Comparison of ENCODE assay signal across 5 fruit fly cellular contexts in genomic region chr3R:30046029-30047001, dm6.
TF ChIP-seq lines count a peak whose summit lies in the region.

RpL32 (minus strand) TSS chr3R:30046161.
CG7943 (plus strand) TSS chr3R:30046470.

- TF ChIP-seq CTCF in whole organism, embryonic (GFP tag; optimal IDR thresholded peaks at IDR 0.05; lab: Kevin White, UChicago): peak; percentile 67

TF ChIP-seq in whole organism, adult, 20 proteins besides CTCF, POLR2A, EP300 and RAD21 (continues in another document):
- peak; percentile 85 for TF ChIP-seq CG14711 (tag; optimal IDR thresholded peaks at IDR 0.05; lab: Kevin White, UChicago)
- TF ChIP-seq CG1620 (GFP tag; optimal IDR thresholded peaks at IDR 0.05; lab: Kevin White, UChicago): peak; percentile 96
- TF ChIP-seq toe (GFP tag; optimal IDR thresholded peaks at IDR 0.05; lab: Kevin White, UChicago): peak; percentile 98
- TF ChIP-seq cic (GFP tag; optimal IDR thresholded peaks at IDR 0.05; lab: Kevin White, UChicago): peak; percentile 62
- peak; percentile 87 for TF ChIP-seq CG33017 (tag; optimal IDR thresholded peaks at IDR 0.05; lab: Kevin White, UChicago)
- TF ChIP-seq Crg-1 (GFP tag; optimal IDR thresholded peaks at IDR 0.05; lab: Kevin White, UChicago): peak; percentile 97
- peak; percentile 99 for TF ChIP-seq Hr96 (GFP tag; optimal IDR thresholded peaks at IDR 0.05; lab: Kevin White, UChicago)
- TF ChIP-seq CG11617 (GFP tag; optimal IDR thresholded peaks at IDR 0.05; lab: Kevin White, UChicago): peak; percentile 97
- peak; percentile 94 for TF ChIP-seq CG12768 (GFP tag; optimal IDR thresholded peaks at IDR 0.05; lab: Kevin White, UChicago)
- TF ChIP-seq bab1 (GFP tag; optimal IDR thresholded peaks at IDR 0.05; lab: Kevin White, UChicago): peak; percentile 97
- peak; percentile 94 for TF ChIP-seq CG7101 (tag; optimal IDR thresholded peaks at IDR 0.05; lab: Kevin White, UChicago)
- no peak for TF ChIP-seq CG5204 (GFP tag; optimal IDR thresholded peaks at IDR 0.05; lab: Kevin White, UChicago)
- TF ChIP-seq cnc (optimal IDR thresholded peaks at IDR 0.05; lab: Kevin White, UChicago): no peak
- TF ChIP-seq ovo (GFP tag; optimal IDR thresholded peaks at IDR 0.05; lab: Kevin White, UChicago): peak; percentile 96
- TF ChIP-seq pad (GFP tag; optimal IDR thresholded peaks at IDR 0.05; lab: Kevin White, UChicago): peak; percentile 86
- TF ChIP-seq Clk (GFP tag; optimal IDR thresholded peaks at IDR 0.05; lab: Kevin White, UChicago): peak; percentile 91
- peak; percentile 93 for TF ChIP-seq CG7045 (GFP tag; optimal IDR thresholded peaks at IDR 0.05; lab: Kevin White, UChicago)
- peak; percentile 85 for TF ChIP-seq tj (GFP tag; optimal IDR thresholded peaks at IDR 0.05; lab: Kevin White, UChicago)

TF ChIP-seq in whole organism, embryonic, 481 proteins besides CTCF, POLR2A, EP300 and RAD21 (continues in another document):
- TF ChIP-seq lilli (GFP tag; optimal IDR thresholded peaks at IDR 0.05; lab: Kevin White, UChicago) (peak; percentile 93), dan (GFP tag; IDR thresholded peaks at IDR 0.05; lab: Robert Waterston, UW) (peak; percentile 84), CG1647 (GFP tag; optimal IDR thresholded peaks at IDR 0.05; lab: Kevin White, UChicago) (peak; percentile 92), dati (GFP tag; IDR thresholded peaks at IDR 0.05; lab: Robert Waterston, UW) (peak; percentile 81), dysf (GFP tag; IDR thresholded peaks at IDR 0.05; lab: Robert Waterston, UW) (peak; percentile 96), sens-2 (GFP tag; IDR thresholded peaks at IDR 0.05; lab: Robert Waterston, UW) (peak; percentile 96), CG15073 (GFP tag; optimal IDR thresholded peaks at IDR 0.05; lab: Kevin White, UChicago) (peak; percentile 53), maf-S (GFP tag; optimal IDR thresholded peaks at IDR 0.05; lab: Kevin White, UChicago) (peak; percentile 92), CG9932 (GFP tag; IDR thresholded peaks at IDR 0.05; lab: Robert Waterston, UW) (peak; percentile 99), scrt (GFP tag; optimal IDR thresholded peaks at IDR 0.05; lab: Kevin White, UChicago) (peak; percentile 87), gsb-n (tag; optimal IDR thresholded peaks at IDR 0.05; lab: Kevin White, UChicago) (peak; percentile 76), CG7963 (GFP tag; IDR thresholded peaks at IDR 0.05; lab: Robert Waterston, UW; ENCODE audit: partially characterized antibody) (peak; percentile 100), CG14667 (GFP tag; IDR thresholded peaks at IDR 0.05; lab: Robert Waterston, UW) (peak; percentile 89), CG15479 (GFP tag; optimal IDR thresholded peaks at IDR 0.05; lab: Kevin White, UChicago) (peak; percentile 48), Awh (GFP tag; IDR thresholded peaks at IDR 0.05; lab: Robert Waterston, UW) (peak; percentile 86), BtbVII (GFP tag; optimal IDR thresholded peaks at IDR 0.05; lab: Kevin White, UChicago) (peak; percentile 92), CG4820 (GFP tag; optimal IDR thresholded peaks at IDR 0.05; lab: Kevin White, UChicago) (peak; percentile 92), CG42726 (GFP tag; IDR thresholded peaks at IDR 0.05; lab: Robert Waterston, UW; ENCODE audit: partially characterized antibody) (peak; percentile 100)

TF ChIP-seq in whole organism, prepupa, 60 proteins besides CTCF, POLR2A, EP300 and RAD21 (continues in another document):
- TF ChIP-seq CG6808 (GFP tag; optimal IDR thresholded peaks at IDR 0.05; lab: Kevin White, UChicago) (peak; percentile 80), Eip78C (GFP tag; lab: Kevin White, UChicago) (peak; percentile 97), CG32006 (GFP tag; optimal IDR thresholded peaks at IDR 0.05; lab: Kevin White, UChicago) (peak; percentile 84), Hr38 (GFP tag; optimal IDR thresholded peaks at IDR 0.05; lab: Kevin White, UChicago) (peak; percentile 63), CG11294 (GFP tag; IDR thresholded peaks at IDR 0.05; lab: Robert Waterston, UW) (peak; percentile 85), Smox (GFP tag; optimal IDR thresholded peaks at IDR 0.05; lab: Kevin White, UChicago) (peak; percentile 93), Ets96B (tag; optimal IDR thresholded peaks at IDR 0.05; lab: Kevin White, UChicago) (peak; percentile 86), CG6792 (GFP tag; optimal IDR thresholded peaks at IDR 0.05; lab: Kevin White, UChicago) (peak; percentile 92), dsx (GFP tag; optimal IDR thresholded peaks at IDR 0.05; lab: Kevin White, UChicago; ENCODE audit: poor library complexity, severe bottlenecking) (peak; percentile 71), pdm3 (GFP tag; optimal IDR thresholded peaks at IDR 0.05; lab: Kevin White, UChicago) (peak; percentile 93), Sox14 (GFP tag; optimal IDR thresholded peaks at IDR 0.05; lab: Kevin White, UChicago) (peak; percentile 92), acj6 (GFP tag; optimal IDR thresholded peaks at IDR 0.05; lab: Kevin White, UChicago) (peak; percentile 91), CG11902 (GFP tag; optimal IDR thresholded peaks at IDR 0.05; lab: Kevin White, UChicago) (peak; percentile 93), fkh (GFP tag; optimal IDR thresholded peaks at IDR 0.05; lab: Kevin White, UChicago) (peak; percentile 82), CG1621 (tag; optimal IDR thresholded peaks at IDR 0.05; lab: Kevin White, UChicago) (peak; percentile 78), Lpt (GFP tag; optimal IDR thresholded peaks at IDR 0.05; lab: Kevin White, UChicago) (peak; percentile 83), achi (GFP tag; optimal IDR thresholded peaks at IDR 0.05; lab: Kevin White, UChicago) (peak; percentile 91), CG7368 (GFP tag; optimal IDR thresholded peaks at IDR 0.05; lab: Kevin White, UChicago) (peak; percentile 92), Eip75B (GFP tag; optimal IDR thresholded peaks at IDR 0.05; lab: Kevin White, UChicago) (peak; percentile 94)

TF ChIP-seq in whole organism, pupa, 21 proteins besides CTCF, POLR2A, EP300 and RAD21:
- TF ChIP-seq gl (tag; optimal IDR thresholded peaks at IDR 0.05; lab: Kevin White, UChicago) (peak; percentile 78), CG9948 (tag; optimal IDR thresholded peaks at IDR 0.05; lab: Kevin White, UChicago) (peak; percentile 76), Ets98B (GFP tag; IDR thresholded peaks at IDR 0.05; lab: Robert Waterston, UW) (peak; percentile 92), fd96Ca (GFP tag; IDR thresholded peaks at IDR 0.05; lab: Robert Waterston, UW) (peak; percentile 95), CG32121 (GFP tag; IDR thresholded peaks at IDR 0.05; lab: Robert Waterston, UW) (peak; percentile 89), Pif1B (GFP tag; optimal IDR thresholded peaks at IDR 0.05; lab: Kevin White, UChicago) (peak; percentile 94), rn (GFP tag; IDR thresholded peaks at IDR 0.05; lab: Robert Waterston, UW) (peak; percentile 73), D1 (tag; optimal IDR thresholded peaks at IDR 0.05; lab: Kevin White, UChicago) (no peak), EcR (GFP tag; optimal IDR thresholded peaks at IDR 0.05; lab: Kevin White, UChicago) (no peak), Snoo (tag; optimal IDR thresholded peaks at IDR 0.05; lab: Kevin White, UChicago) (peak; percentile 94), CG12605 (GFP tag; IDR thresholded peaks at IDR 0.05; lab: Robert Waterston, UW) (peak; percentile 78), CG17806 (tag; optimal IDR thresholded peaks at IDR 0.05; lab: Kevin White, UChicago) (peak; percentile 83), CG13204 (GFP tag; optimal IDR thresholded peaks at IDR 0.05; lab: Kevin White, UChicago) (no peak), CG34367 (tag; optimal IDR thresholded peaks at IDR 0.05; lab: Kevin White, UChicago) (peak; percentile 77), CG8301 (tag; optimal IDR thresholded peaks at IDR 0.05; lab: Kevin White, UChicago) (peak; percentile 81), CG8159 (tag; optimal IDR thresholded peaks at IDR 0.05; lab: Kevin White, UChicago) (peak; percentile 84), CG4496 (GFP tag; IDR thresholded peaks at IDR 0.05; lab: Robert Waterston, UW) (peak; percentile 94), CG14655 (GFP tag; optimal IDR thresholded peaks at IDR 0.05; lab: Kevin White, UChicago) (no peak), CG15710 (tag; optimal IDR thresholded peaks at IDR 0.05; lab: Kevin White, UChicago) (peak; percentile 83), Pif1A (GFP tag; optimal IDR thresholded peaks at IDR 0.05; lab: Kevin White, UChicago) (peak; percentile 88), CG10348 (GFP tag; IDR thresholded peaks at IDR 0.05; lab: Robert Waterston, UW) (peak; percentile 84)

TF ChIP-seq in whole organism, wandering third instar larva, 38 proteins besides CTCF, POLR2A, EP300 and RAD21 (continues in another document):
- TF ChIP-seq Dif (GFP tag; optimal IDR thresholded peaks at IDR 0.05; lab: Kevin White, UChicago; ENCODE audit: partially characterized antibody) (no peak), foxo (GFP tag; optimal IDR thresholded peaks at IDR 0.05; lab: Kevin White, UChicago) (peak; percentile 84 to 96), woc (GFP tag; optimal IDR thresholded peaks at IDR 0.05; lab: Kevin White, UChicago) (peak; percentile 93), dsf (GFP tag; optimal IDR thresholded peaks at IDR 0.05; lab: Kevin White, UChicago; ENCODE audit: borderline replicate concordance) (peak; percentile 89), Mio (GFP tag; optimal IDR thresholded peaks at IDR 0.05; lab: Kevin White, UChicago) (peak; percentile 74), usp (GFP tag; optimal IDR thresholded peaks at IDR 0.05; lab: Kevin White, UChicago) (no peak), jim (GFP tag; optimal IDR thresholded peaks at IDR 0.05; lab: Kevin White, UChicago) (peak; percentile 34), CG9705 (GFP tag; optimal IDR thresholded peaks at IDR 0.05; lab: Kevin White, UChicago) (peak; percentile 96), Hnf4 (GFP tag; optimal IDR thresholded peaks at IDR 0.05; lab: Kevin White, UChicago) (peak; percentile 95), Hr83 (GFP tag; optimal IDR thresholded peaks at IDR 0.05; lab: Kevin White, UChicago; ENCODE audit: poor library complexity, severe bottlenecking) (peak; percentile 99), Jra (GFP tag; optimal IDR thresholded peaks at IDR 0.05; lab: Kevin White, UChicago) (peak; percentile 93), Abd-B (GFP tag; optimal IDR thresholded peaks at IDR 0.05; lab: Kevin White, UChicago) (no peak), sage (GFP tag; optimal IDR thresholded peaks at IDR 0.05; lab: Kevin White, UChicago) (peak; percentile 88), Sp1 (GFP tag; optimal IDR thresholded peaks at IDR 0.05; lab: Kevin White, UChicago) (peak; percentile 92), h (GFP tag; optimal IDR thresholded peaks at IDR 0.05; lab: Kevin White, UChicago) (peak; percentile 97), HLH106 (tag; optimal IDR thresholded peaks at IDR 0.05; lab: Kevin White, UChicago) (peak; percentile 95), CG32264 (GFP tag; optimal IDR thresholded peaks at IDR 0.05; lab: Kevin White, UChicago) (peak; percentile 94), dmrt93B (GFP tag; optimal IDR thresholded peaks at IDR 0.05; lab: Kevin White, UChicago) (peak; percentile 97), fru (GFP tag; optimal IDR thresholded peaks at IDR 0.05; lab: Kevin White, UChicago) (peak; percentile 96), sv (GFP tag; optimal IDR thresholded peaks at IDR 0.05; lab: Kevin White, UChicago) (peak; percentile 82), pan (optimal IDR thresholded peaks at IDR 0.05; lab: Kevin White, UChicago) (no peak), OdsH (GFP tag; optimal IDR thresholded peaks at IDR 0.05; lab: Kevin White, UChicago) (peak; percentile 91), br (GFP tag; optimal IDR thresholded peaks at IDR 0.05; lab: Kevin White, UChicago) (peak; percentile 95)
